Worm (Caenorhabditis elegans): ENCODE data around the gene C14A4.7.

The C14A4.7 gene

ce11 chrII:10550173-10550572 is 46.2 kb downstream of the C14A4.7 start:
- no peak for TF ChIP-seq zag-1 (tag; optimal IDR thresholded peaks at IDR 0.05)
- TF ChIP-seq nfya-1 (tag; optimal IDR thresholded peaks at IDR 0.05; ENCODE audit: insufficient read depth): peak; percentile 39
- peak; percentile 23 for TF ChIP-seq lin-39 (tag; optimal IDR thresholded peaks at IDR 0.05)
- peak; percentile 36 for TF ChIP-seq hmg-11 (tag; optimal IDR thresholded peaks at IDR 0.05)
- TF ChIP-seq ama-1 (optimal IDR thresholded peaks at IDR 0.05): peak; percentile 79

- TF ChIP-seq R02D3.7 (tag; optimal IDR thresholded peaks at IDR 0.05) (peak; percentile 62), nhr-23 (tag; optimal IDR thresholded peaks at IDR 0.05) (peak; percentile 78), nhr-237 (tag; optimal IDR thresholded peaks at IDR 0.05) (no peak), nhr-77 (tag; optimal IDR thresholded peaks at IDR 0.05) (no peak), hmg-11 (tag; optimal IDR thresholded peaks at IDR 0.05) (peak; percentile 78), elt-3 (tag; optimal IDR thresholded peaks at IDR 0.05) (no peak), eor-1 (tag; optimal IDR thresholded peaks at IDR 0.05) (no peak), nhr-28 (tag; optimal IDR thresholded peaks at IDR 0.05) (no peak), nhr-25 (tag; optimal IDR thresholded peaks at IDR 0.05) (peak; percentile 84), jun-1 (tag; optimal IDR thresholded peaks at IDR 0.05) (peak; percentile 72), snpc-4 (tag; optimal IDR thresholded peaks at IDR 0.05) (peak; percentile 74), lin-15B (tag; optimal IDR thresholded peaks at IDR 0.05) (peak; percentile 63), lin-39 (tag; optimal IDR thresholded peaks at IDR 0.05) (peak; percentile 88), elt-2 (tag; optimal IDR thresholded peaks at IDR 0.05) (peak; percentile 62), fkh-10 (GFP tag; optimal IDR thresholded peaks at IDR 0.05) (peak; percentile 93), pha-4 (tag; optimal IDR thresholded peaks at IDR 0.05) (peak; percentile 90), unc-62 (GFP tag; optimal IDR thresholded peaks at IDR 0.05) (peak; percentile 61), nhr-11 (tag; optimal IDR thresholded peaks at IDR 0.05) (peak; percentile 84), daf-12 (tag; optimal IDR thresholded peaks at IDR 0.05) (no peak), skn-1 (tag; optimal IDR thresholded peaks at IDR 0.05) (peak; percentile 46), lsy-12 (tag; optimal IDR thresholded peaks at IDR 0.05) (peak; percentile 60), fkh-2 (tag; optimal IDR thresholded peaks at IDR 0.05) (no peak), nhr-76 (tag; optimal IDR thresholded peaks at IDR 0.05) (no peak), ceh-9 (tag; optimal IDR thresholded peaks at IDR 0.05) (no peak), sea-2 (GFP tag; optimal IDR thresholded peaks at IDR 0.05) (peak; percentile 34), ceh-82 (tag; optimal IDR thresholded peaks at IDR 0.05) (no peak), tbx-2 (tag; optimal IDR thresholded peaks at IDR 0.05) (peak; percentile 37), nhr-67 (tag; optimal IDR thresholded peaks at IDR 0.05) (no peak), mml-1 (tag; optimal IDR thresholded peaks at IDR 0.05) (no peak), nhr-43 (tag; optimal IDR thresholded peaks at IDR 0.05; ENCODE audit: poor library complexity, severe bottlenecking) (peak; percentile 80), aly-2 (tag; optimal IDR thresholded peaks at IDR 0.05) (no peak), elt-1 (tag; optimal IDR thresholded peaks at IDR 0.05) (peak; percentile 32), egl-27 (tag; optimal IDR thresholded peaks at IDR 0.05) (peak; percentile 64), nfya-1 (tag; optimal IDR thresholded peaks at IDR 0.05; ENCODE audit: insufficient read depth) (peak; percentile 90), ceh-16 (tag; optimal IDR thresholded peaks at IDR 0.05) (no peak), fos-1 (tag; optimal IDR thresholded peaks at IDR 0.05) (peak; percentile 48), egl-5 (tag; optimal IDR thresholded peaks at IDR 0.05) (peak; percentile 44), ZK546.5 (tag; optimal IDR thresholded peaks at IDR 0.05) (no peak), ztf-4 (tag; optimal IDR thresholded peaks at IDR 0.05) (no peak), mdl-1 (tag; optimal IDR thresholded peaks at IDR 0.05) (peak; percentile 89), unc-39 (tag; optimal IDR thresholded peaks at IDR 0.05) (no peak), nhr-12 (tag; optimal IDR thresholded peaks at IDR 0.05) (no peak), ztf-11 (tag; optimal IDR thresholded peaks at IDR 0.05) (no peak), zag-1 (tag; optimal IDR thresholded peaks at IDR 0.05) (no peak), ceh-28 (tag; optimal IDR thresholded peaks at IDR 0.05) (peak; percentile 68), ama-1 (optimal IDR thresholded peaks at IDR 0.05) (peak; percentile 99), pqm-1 (tag; optimal IDR thresholded peaks at IDR 0.05) (peak; percentile 63)
These were observed 47.3 kb downstream of the C14A4.7 start for ce11 chrII:10548778-10549671.
